Worm (Caenorhabditis elegans) whole organism, midembryonic: Measurements from ENCODE around the gene F59D12.5.

Experiments used
- T22C8.4 ChIP-seq: fragments of 200-800 bp; sonication (Bioruptor generic); IDR thresholded peaks from 2 replicates; pipeline ENCODE4 v1.3.6; 2022; ENCODE audit warnings: missing genetic modification characterization, missing compliant biosample characterization
- cog-1 ChIP-seq: sonication (generic microtip); optimal IDR thresholded peaks from 2 replicates; lab custom pipeline; 2016; ENCODE audit warnings: missing genetic modification characterization, missing compliant biosample characterization
- flt-1 ChIP-seq: fragments of 200-800 bp; sonication (Bioruptor generic); IDR thresholded peaks from 2 replicates; pipeline ENCODE4 v1.3.6; 2022; ENCODE audit warnings: missing genetic modification characterization, missing compliant biosample characterization
- klf-2 ChIP-seq: fragments of 200-800 bp; sonication (Bioruptor generic); conservative IDR thresholded peaks from 2 replicates; pipeline ENCODE4 v1.3.6; 2022; ENCODE audit warnings: missing genetic modification reagents, missing genetic modification characterization, missing compliant biosample characterization
- med-1 ChIP-seq: sonication (generic microtip); optimal IDR thresholded peaks from 2 replicates; lab custom pipeline; 2017; ENCODE audit warnings: missing genetic modification characterization, mild to moderate bottlenecking, missing compliant biosample characterization, antibody characterized with exemption, missing genetic modification reagents; ENCODE audit not compliant: insufficient read depth
- ref-1 ChIP-seq: fragments of 200-800 bp; sonication (Bioruptor generic); conservative IDR thresholded peaks from 2 replicates; pipeline ENCODE4 v1.3.6; 2022; ENCODE audit warnings: missing genetic modification reagents, missing genetic modification characterization, missing compliant biosample characterization
- tab-1 ChIP-seq: fragments of 200-800 bp; sonication (Bioruptor generic); IDR thresholded peaks from 2 replicates; pipeline ENCODE4 v1.3.6; 2022; ENCODE audit warnings: missing genetic modification characterization, missing compliant biosample characterization
- ztf-23 ChIP-seq: fragments of 200-800 bp; sonication (Bioruptor generic); IDR thresholded peaks from 2 replicates; pipeline ENCODE4 v1.3.6; 2022; ENCODE audit warnings: missing genetic modification reagents, missing genetic modification characterization, missing compliant biosample characterization
- ztf-29 ChIP-seq: fragments of 200-800 bp; sonication (Bioruptor generic); IDR thresholded peaks from 2 replicates; pipeline ENCODE4 v1.3.6; 2022; ENCODE audit warnings: missing genetic modification reagents, missing genetic modification characterization, missing compliant biosample characterization

DNA sequence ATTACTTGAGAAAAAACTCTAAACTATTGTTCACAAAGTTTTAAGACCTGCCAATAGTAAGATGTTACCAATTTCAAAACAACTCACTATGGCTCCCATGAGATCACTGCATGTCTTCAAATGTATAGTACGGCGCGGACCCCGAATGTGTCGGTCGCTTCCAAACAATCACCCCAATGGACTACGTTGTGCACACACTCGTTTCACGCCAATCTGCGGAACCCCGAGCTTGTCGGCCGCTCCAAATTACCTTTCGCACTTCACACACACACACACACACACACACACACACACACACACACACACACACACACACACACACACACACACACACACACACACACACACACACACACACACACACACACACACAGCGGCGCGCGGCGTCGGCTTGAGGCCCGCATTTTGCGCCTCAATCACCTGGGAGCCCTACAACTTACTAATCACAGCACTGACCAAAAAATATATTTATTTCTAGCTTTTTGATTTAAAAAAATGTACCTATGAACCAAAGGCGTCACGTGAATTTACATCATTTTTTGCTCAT, 21.0 kb upstream of the F59D12.5 start:
- no peak for TF ChIP-seq cog-1 (tag; lab: Kevin White, UChicago)
- TF ChIP-seq ref-1 (GFP tag; lab: Robert Waterston, UW) = no peak
- no peak for TF ChIP-seq flt-1
- peak; percentile 61; the same call in 1 of the 2 replicates for TF ChIP-seq ztf-23
- no peak for TF ChIP-seq ztf-29 (GFP tag; lab: Robert Waterston, UW)
- no peak for TF ChIP-seq T22C8.4 (GFP tag; lab: Robert Waterston, UW)
- no peak for TF ChIP-seq klf-2 (GFP tag; lab: Robert Waterston, UW)
- no peak for TF ChIP-seq med-1 (GFP tag; lab: Kevin White, UChicago)
- no peak for TF ChIP-seq tab-1 (GFP tag; lab: Robert Waterston, UW)
